Worm (Caenorhabditis elegans): ENCODE measurements around the gene R12B2.8.

DNA sequence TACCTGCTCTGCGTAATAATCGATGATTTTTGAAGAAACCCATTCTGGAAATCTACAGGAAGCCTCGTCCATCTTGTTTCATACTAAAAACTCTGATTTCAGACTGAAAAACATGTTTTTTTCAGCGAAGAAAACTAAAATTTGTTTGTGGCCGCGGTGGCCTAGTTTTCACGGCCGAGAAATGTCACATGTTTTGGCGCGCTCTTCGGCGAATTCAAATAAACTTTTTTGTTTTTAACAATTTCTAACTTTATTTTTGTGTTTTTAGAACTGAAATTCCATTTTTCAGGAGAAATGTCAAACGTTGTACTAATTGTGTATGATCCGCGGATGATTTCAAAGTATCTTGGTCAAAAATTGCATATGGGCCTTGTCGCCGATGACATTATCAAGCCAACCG, 20.7 kb upstream of the R12B2.8 start, which contains the start of the genes polq-1 and him-10:
- no peak for TF ChIP-seq him-1 (tag; optimal IDR thresholded peaks at IDR 0.05)
- TF ChIP-seq dao-5 (tag; optimal IDR thresholded peaks at IDR 0.05), result no peak
